Fruit fly (Drosophila melanogaster) whole organism, embryonic: Measurements from ENCODE around the gene Nckx30C.

Experiments
- Atf6 ChIP-seq: fragments of 200-800 bp; sonication (Bioruptor generic); IDR thresholded peaks from 2 replicates; pipeline ENCODE4 v1.3.6; 2022; ENCODE audit warnings: missing biosample characterization, missing genetic modification characterization
- Awh ChIP-seq: fragments of 200-800 bp; sonication (Bioruptor generic); IDR thresholded peaks from 2 replicates; pipeline ENCODE4, ENCODE4 v1.3.6; 2022; ENCODE audit warnings: missing biosample characterization, missing genetic modification characterization
- CG10209 ChIP-seq: fragments of 200-800 bp; sonication (Bioruptor generic); optimal IDR thresholded peaks from 3 replicates; lab custom pipeline; 2017; ENCODE audit warnings: missing biosample characterization, mild to moderate bottlenecking, missing genetic modification characterization, missing genetic modification reagents
- CG10565 ChIP-seq: fragments of 200-800 bp; sonication (Bioruptor generic); optimal IDR thresholded peaks from 3 replicates; lab custom pipeline; 2016; ENCODE audit warnings: missing biosample characterization, mild to moderate bottlenecking, missing genetic modification characterization
- CG10979 ChIP-seq: fragments of 200-800 bp; sonication (Bioruptor generic); optimal IDR thresholded peaks from 2 replicates; lab custom pipeline; 2018; ENCODE audit warnings: missing biosample characterization, mild to moderate bottlenecking, missing genetic modification characterization, moderate library complexity
- CG11085 ChIP-seq: fragments of 200-800 bp; sonication (Bioruptor generic); IDR thresholded peaks from 2 replicates; pipeline ENCODE4 v1.3.6; 2022; ENCODE audit warnings: missing biosample characterization, missing genetic modification characterization
- CG12071 ChIP-seq: fragments of 200-800 bp; sonication (Bioruptor generic); optimal IDR thresholded peaks from 3 replicates; lab custom pipeline; 2018; ENCODE audit warnings: missing biosample characterization, mild to moderate bottlenecking, missing genetic modification characterization
- CG13424 ChIP-seq: fragments of 200-800 bp; sonication (Bioruptor generic); optimal IDR thresholded peaks from 2 replicates; lab custom pipeline; 2019; ENCODE audit warnings: missing biosample characterization, mild to moderate bottlenecking, missing genetic modification characterization, moderate library complexity
- CG15696 ChIP-seq: fragments of 200-800 bp; sonication (Bioruptor generic); optimal IDR thresholded peaks from 2 replicates; lab custom pipeline; 2019; ENCODE audit warnings: missing biosample characterization, mild to moderate bottlenecking, missing genetic modification characterization, moderate library complexity
- CG18599 ChIP-seq: fragments of 200-800 bp; sonication (Bioruptor generic); optimal IDR thresholded peaks from 3 replicates; lab custom pipeline; 2017; ENCODE audit warnings: missing biosample characterization, missing genetic modification characterization, mild to moderate bottlenecking, moderate library complexity, missing genetic modification reagents
- CG31224 ChIP-seq: fragments of 200-800 bp; sonication (Bioruptor generic); IDR thresholded peaks from 2 replicates; pipeline ENCODE4 v1.3.6; 2022; ENCODE audit warnings: missing biosample characterization, missing genetic modification characterization
- CG31365 ChIP-seq: fragments of 200-800 bp; sonication (Bioruptor generic); optimal IDR thresholded peaks from 2 replicates; lab custom pipeline; 2018; ENCODE audit warnings: missing biosample characterization, mild to moderate bottlenecking, missing genetic modification characterization
- CG32767 ChIP-seq: fragments of 200-800 bp; sonication (Bioruptor generic); IDR thresholded peaks from 2 replicates; pipeline ENCODE4 v1.3.6; 2022; ENCODE audit warnings: missing biosample characterization, missing genetic modification characterization
- CG4617 ChIP-seq: fragments of 200-800 bp; sonication (Bioruptor generic); optimal IDR thresholded peaks from 3 replicates; lab custom pipeline; 2016; ENCODE audit warnings: missing biosample characterization, missing genetic modification characterization, borderline replicate concordance
- CG4730 ChIP-seq: fragments of 200-800 bp; sonication (Bioruptor generic); IDR thresholded peaks from 2 replicates; pipeline ENCODE4 v1.3.6; 2022; ENCODE audit warnings: missing biosample characterization, missing genetic modification characterization
- CG7556 ChIP-seq: fragments of 200-800 bp; sonication (Bioruptor generic); optimal IDR thresholded peaks from 2 replicates; lab custom pipeline; 2017; ENCODE audit warnings: missing biosample characterization, mild to moderate bottlenecking, missing genetic modification characterization
- CG9437 ChIP-seq: fragments of 200-800 bp; sonication (Bioruptor generic); optimal IDR thresholded peaks from 2 replicates; lab custom pipeline; 2018; ENCODE audit warnings: missing biosample characterization, mild to moderate bottlenecking, missing genetic modification characterization
- CoRest ChIP-seq: fragments of 200-800 bp; sonication (Bioruptor generic); optimal IDR thresholded peaks from 3 replicates; lab custom pipeline; 2018; ENCODE audit warnings: missing biosample characterization, mild to moderate bottlenecking, missing genetic modification characterization, moderate library complexity
- Dad ChIP-seq: fragments of 200-800 bp; sonication (Bioruptor generic); optimal IDR thresholded peaks from 3 replicates; lab custom pipeline; 2016; ENCODE audit warnings: missing biosample characterization, missing genetic modification characterization
- Dip3 ChIP-seq: fragments of 200-800 bp; sonication (Bioruptor generic); optimal IDR thresholded peaks from 3 replicates; lab custom pipeline; 2016; ENCODE audit warnings: missing biosample characterization, missing genetic modification characterization
- Fer2 ChIP-seq: fragments of 200-800 bp; sonication (Bioruptor generic); optimal IDR thresholded peaks from 2 replicates; lab custom pipeline; 2018; ENCODE audit warnings: missing biosample characterization, mild to moderate bottlenecking, missing genetic modification characterization, moderate library complexity
- HLHmδ ChIP-seq: fragments of 200-800 bp; sonication (Bioruptor generic); optimal IDR thresholded peaks from 2 replicates; lab custom pipeline; 2018; ENCODE audit warnings: missing biosample characterization, mild to moderate bottlenecking, missing genetic modification characterization, moderate library complexity
- Hey ChIP-seq: fragments of 200-800 bp; sonication (Bioruptor generic); optimal IDR thresholded peaks from 3 replicates; lab custom pipeline; 2018; ENCODE audit warnings: missing biosample characterization, mild to moderate bottlenecking, missing genetic modification characterization
- Hr51 ChIP-seq, 2 experiments: fragments of 200-800 bp; sonication (Bioruptor generic); optimal IDR thresholded peaks; 2 replicates in 1 of 2; 3 replicates in 1 of 2; lab custom pipeline; 2016 to 2018; ENCODE audit warnings: missing biosample characterization in 2 of 2, missing genetic modification characterization in 2 of 2, mild to moderate bottlenecking in 1 of 2, moderate library complexity in 1 of 2
- Lpt ChIP-seq: fragments of >200 bp; optimal IDR thresholded peaks from 2 replicates; lab custom pipeline; 2018; ENCODE audit warnings: missing biosample characterization, missing genetic modification characterization
- MBD-R2 ChIP-seq: fragments of 200-800 bp; sonication (Bioruptor generic); IDR thresholded peaks from 2 replicates; pipeline ENCODE4 v1.3.6; 2022; ENCODE audit warnings: missing biosample characterization, missing genetic modification characterization
- Mrtf ChIP-seq: fragments of 200-800 bp; sonication (Bioruptor generic); IDR thresholded peaks from 3 replicates; pipeline ENCODE4 v1.3.6; 2022; ENCODE audit warnings: missing biosample characterization, missing genetic modification characterization
- Myb ChIP-seq: fragments of 200-800 bp; sonication (Bioruptor generic); optimal IDR thresholded peaks from 2 replicates; lab custom pipeline; 2016; ENCODE audit warnings: missing biosample characterization, missing genetic modification characterization
- Six4 ChIP-seq: fragments of 200-800 bp; sonication (Bioruptor generic); optimal IDR thresholded peaks from 2 replicates; lab custom pipeline; 2016; ENCODE audit warnings: missing biosample characterization, missing genetic modification characterization
- Stat92E ChIP-seq, 3 experiments: fragments of >200 bp in 2 of 3; fragments of 200-800 bp in 1 of 3; sonication (Bioruptor generic) in 1 of 3; optimal IDR thresholded peaks; 2 replicates each; lab custom pipeline; 2017 to 2019; ENCODE audit warnings: missing biosample characterization in 3 of 3, missing genetic modification characterization in 3 of 3, mild to moderate bottlenecking in 1 of 3, moderate library complexity in 1 of 3
- Taf1 ChIP-seq: fragments of 200-800 bp; sonication (Bioruptor generic); IDR thresholded peaks from 2 replicates; pipeline ENCODE4 v1.3.6; 2022; ENCODE audit warnings: missing biosample characterization, missing genetic modification characterization
- Xrp1 ChIP-seq: fragments of 200-800 bp; sonication (Bioruptor generic); IDR thresholded peaks from 2 replicates; pipeline ENCODE4 v1.3.6; 2022; ENCODE audit warnings: missing biosample characterization, missing genetic modification characterization
- ara ChIP-seq: fragments of 200-800 bp; sonication (Bioruptor generic); IDR thresholded peaks from 2 replicates; pipeline ENCODE4 v1.3.6; 2022; ENCODE audit warnings: missing biosample characterization, missing genetic modification characterization
- ase ChIP-seq: fragments of 200-800 bp; sonication (Bioruptor generic); IDR thresholded peaks from 3 replicates; pipeline ENCODE4 v1.3.6; 2022; ENCODE audit warnings: missing biosample characterization, missing genetic modification characterization
- bbx ChIP-seq: fragments of 200-800 bp; sonication (Bioruptor generic); IDR thresholded peaks from 2 replicates; pipeline ENCODE4 v1.3.6; 2022; ENCODE audit warnings: missing biosample characterization, missing genetic modification characterization; ENCODE audit not compliant: partially characterized antibody
- cas ChIP-seq: fragments of 200-800 bp; sonication (Bioruptor generic); IDR thresholded peaks from 2 replicates; pipeline ENCODE4 v1.3.6; 2022; ENCODE audit warnings: missing biosample characterization, missing genetic modification characterization
- caup ChIP-seq: fragments of 200-800 bp; sonication (Bioruptor generic); optimal IDR thresholded peaks from 3 replicates; lab custom pipeline; 2017; ENCODE audit warnings: missing biosample characterization, mild to moderate bottlenecking, missing genetic modification characterization, moderate library complexity; ENCODE audit not compliant: severe bottlenecking
- disco-r ChIP-seq: fragments of 200-800 bp; sonication (Bioruptor generic); optimal IDR thresholded peaks from 2 replicates; lab custom pipeline; 2016; ENCODE audit warnings: missing biosample characterization, missing genetic modification characterization
- lab ChIP-seq: fragments of 200-800 bp; sonication (Bioruptor generic); optimal IDR thresholded peaks from 3 replicates; lab custom pipeline; 2017; ENCODE audit warnings: missing biosample characterization, missing genetic modification characterization, mild to moderate bottlenecking, moderate library complexity, missing genetic modification reagents
- pan ChIP-seq, 4 experiments: fragments of >200 bp in 3 of 4; fragments of 200-800 bp in 1 of 4; sonication (Bioruptor generic) in 1 of 4; optimal IDR thresholded peaks in 3 of 4; IDR thresholded peaks in 1 of 4; 2 replicates each; pipeline versions ENCODE4 v1.3.6 to Lab custom; 2017 to 2022; ENCODE audit warnings: missing biosample characterization in 2 of 4, missing genetic modification characterization in 2 of 4, mixed read lengths in 1 of 4
- prd ChIP-seq, 3 experiments: fragments of >200 bp in 2 of 3; fragments of 200-800 bp in 1 of 3; sonication (Bioruptor generic) in 1 of 3; optimal IDR thresholded peaks in 2 of 3; IDR thresholded peaks in 1 of 3; 2 replicates in 2 of 3; 3 replicates in 1 of 3; pipeline versions ENCODE4 v1.3.6 to Lab custom; 2017 to 2022; ENCODE audit warnings: missing biosample characterization in 1 of 3, missing genetic modification characterization in 1 of 3
- pzg ChIP-seq: fragments of 200-800 bp; sonication (Bioruptor generic); optimal IDR thresholded peaks from 3 replicates; lab custom pipeline; 2018; ENCODE audit warnings: missing biosample characterization, mild to moderate bottlenecking, missing genetic modification characterization, moderate library complexity
- ranshi ChIP-seq: fragments of 200-800 bp; sonication (Bioruptor generic); IDR thresholded peaks from 2 replicates; pipeline ENCODE4 v1.3.6; 2022; ENCODE audit warnings: missing biosample characterization, missing genetic modification characterization
- row ChIP-seq: fragments of 200-800 bp; sonication (Bioruptor generic); IDR thresholded peaks from 3 replicates; pipeline ENCODE4 v1.3.6; 2022; ENCODE audit warnings: missing biosample characterization, missing genetic modification characterization
- salm ChIP-seq: fragments of 200-800 bp; sonication (Bioruptor generic); optimal IDR thresholded peaks from 2 replicates; lab custom pipeline; 2018; ENCODE audit warnings: missing biosample characterization, mild to moderate bottlenecking, missing genetic modification characterization
- sim ChIP-seq: fragments of 200-800 bp; sonication (Bioruptor generic); IDR thresholded peaks from 2 replicates; pipeline ENCODE4 v1.3.6; 2022; ENCODE audit warnings: missing biosample characterization, missing genetic modification characterization
- tgo ChIP-seq: fragments of 200-800 bp; sonication (Bioruptor generic); IDR thresholded peaks from 3 replicates; pipeline ENCODE4 v1.3.6; 2022; ENCODE audit warnings: missing biosample characterization, missing genetic modification characterization
- tin ChIP-seq: fragments of 200-800 bp; sonication (Bioruptor generic); optimal IDR thresholded peaks from 3 replicates; lab custom pipeline; 2016; ENCODE audit warnings: missing biosample characterization, missing genetic modification characterization

Gene Nckx30C

dm6 chr2L:9698923-9699493 is 47.3 kb downstream of the Nckx30C start, which contains the start of gene Pka-C1 (continued):
- TF ChIP-seq CG9437 (GFP tag; lab: Kevin White, UChicago) (peak; percentile 37), CG10565 (GFP tag; lab: Kevin White, UChicago) (no peak), CG12071 (GFP tag; lab: Kevin White, UChicago) (peak; percentile 37), Fer2 (tag; lab: Kevin White, UChicago) (no peak), CG32767 (GFP tag; lab: Robert Waterston, UW) (0 out of 2 replicates have a peak, but pooled peaks have one; percentile 23), Mrtf (GFP tag; lab: Robert Waterston, UW) (peak; percentile 17; the same call in 1 of the 3 replicates), CG4617 (GFP tag; lab: Kevin White, UChicago) (peak; percentile 32), CG10979 (tag; lab: Kevin White, UChicago) (no peak), disco-r (GFP tag; lab: Kevin White, UChicago) (no peak), Taf1 (GFP tag; lab: Robert Waterston, UW) (no peak), Atf6 (GFP tag; lab: Robert Waterston, UW) (0 out of 2 replicates have a peak, but pooled peaks have one; percentile 17), salm (no peak), sim (GFP tag; lab: Robert Waterston, UW) (no peak), pzg (GFP tag; lab: Kevin White, UChicago) (peak; percentile 83), lab (peak; percentile 66), HLHmδ (GFP tag; lab: Kevin White, UChicago) (peak; percentile 42), Lpt (GFP tag; lab: Kevin White, UChicago) (no peak), CG31224 (GFP tag; lab: Robert Waterston, UW) (no peak), bbx (GFP tag; lab: Robert Waterston, UW) (0 out of 2 replicates have a peak, but pooled peaks have one; percentile 51), ase (GFP tag; lab: Robert Waterston, UW) (0 out of 3 replicates have a peak, but pooled peaks have one; percentile 14), row (GFP tag; lab: Robert Waterston, UW) (peak; percentile 59; the same call in 2 of the 3 replicates), ara (GFP tag; lab: Robert Waterston, UW) (no peak), CG13424 (no peak), CG31365 (tag; lab: Kevin White, UChicago) (no peak), CoRest (tag; lab: Kevin White, UChicago) (peak; percentile 58), Awh (GFP tag; lab: Robert Waterston, UW) (no peak), MBD-R2 (GFP tag; lab: Robert Waterston, UW) (no peak), Dip3 (GFP tag; lab: Kevin White, UChicago) (no peak), CG15696 (tag; lab: Kevin White, UChicago) (no peak), pan (optimal IDR thresholded peaks at IDR 0.05; lab: Kevin White, UChicago) (no peak), pan (GFP tag; optimal IDR thresholded peaks at IDR 0.05 in 1 of 2, IDR thresholded peaks at IDR 0.05 in 1 of 2) (peak in 1 of 2 experiments; percentile 51), Six4 (GFP tag; lab: Kevin White, UChicago) (no peak), Hr51 (GFP tag; optimal IDR thresholded peaks at IDR 0.05; lab: Kevin White, UChicago) (no peak), CG11085 (GFP tag; lab: Robert Waterston, UW) (no peak), caup (GFP tag; lab: Kevin White, UChicago) (peak; percentile 29), CG10209 (GFP tag; lab: Kevin White, UChicago) (no peak), Xrp1 (GFP tag; lab: Robert Waterston, UW) (no peak; the same call in 1 of the 2 replicates), Dad (no peak), cas (no peak), Myb (GFP tag; lab: Kevin White, UChicago) (no peak), tin (GFP tag; lab: Kevin White, UChicago) (no peak), ranshi (GFP tag; lab: Robert Waterston, UW) (peak; percentile 57; the same call in 1 of the 2 replicates), tgo (no peak), CG7556 (GFP tag; lab: Kevin White, UChicago) (no peak), Stat92E (GFP tag; optimal IDR thresholded peaks at IDR 0.05; lab: Kevin White, UChicago) (no peak), Hey (tag; lab: Kevin White, UChicago) (no peak), prd (optimal IDR thresholded peaks at IDR 0.05; lab: Kevin White, UChicago) (no peak), prd (GFP tag; IDR thresholded peaks at IDR 0.05; lab: Robert Waterston, UW) (peak; percentile 62), CG18599 (GFP tag; lab: Kevin White, UChicago) (peak; percentile 47), CG4730 (GFP tag; lab: Robert Waterston, UW) (no peak)
